Fruit fly (Drosophila melanogaster): ENCODE results near the gene CG42564.

The CG42564 gene

dm6 chr3R:6410412-6411225 lies 36.3 kb downstream of the CG42564 start (continued):
- TF ChIP-seq CG11456 (GFP tag; IDR thresholded peaks at IDR 0.05): 0 out of 3 replicates have a peak, but pooled peaks have one; percentile 66
- peak; percentile 36; the same call in 1 of the 2 replicates for TF ChIP-seq CG4404 (GFP tag; IDR thresholded peaks at IDR 0.05)
- TF ChIP-seq CG15514 (GFP tag; optimal IDR thresholded peaks at IDR 0.05): peak; percentile 54
- TF ChIP-seq klu (GFP tag; IDR thresholded peaks at IDR 0.05): peak; percentile 66
- TF ChIP-seq CG11093 (GFP tag; IDR thresholded peaks at IDR 0.05): peak; percentile 74; the same call in 2 of the 3 replicates
- TF ChIP-seq Dll (GFP tag; IDR thresholded peaks at IDR 0.05; ENCODE audit: partially characterized antibody): 0 out of 4 replicates have a peak, but pooled peaks have one; percentile 37
- peak; percentile 93 for TF ChIP-seq Meics (GFP tag; optimal IDR thresholded peaks at IDR 0.05)
- TF ChIP-seq pb (GFP tag; optimal IDR thresholded peaks at IDR 0.05): peak; percentile 76
- TF ChIP-seq CG13287 (GFP tag; IDR thresholded peaks at IDR 0.05; ENCODE audit: partially characterized antibody): peak; percentile 16; the same call in 1 of the 2 replicates
- TF ChIP-seq NC2α (GFP tag; optimal IDR thresholded peaks at IDR 0.05): peak; percentile 9
- TF ChIP-seq CG11085 (GFP tag; IDR thresholded peaks at IDR 0.05): 0 out of 2 replicates have a peak, but pooled peaks have one; percentile 36
- no peak for TF ChIP-seq stwl (tag; optimal IDR thresholded peaks at IDR 0.05)
- peak; percentile 89 for TF ChIP-seq az2 (GFP tag; optimal IDR thresholded peaks at IDR 0.05)
- TF ChIP-seq gcm2 (GFP tag; optimal IDR thresholded peaks at IDR 0.05): peak; percentile 65
- TF ChIP-seq tap (tag; optimal IDR thresholded peaks at IDR 0.05): peak; percentile 86
- TF ChIP-seq lilli (GFP tag; optimal IDR thresholded peaks at IDR 0.05): peak; percentile 90
- no peak for TF ChIP-seq CG34224 (GFP tag; IDR thresholded peaks at IDR 0.05; ENCODE audit: partially characterized antibody)
- peak; percentile 63 for TF ChIP-seq Atf6 (GFP tag; IDR thresholded peaks at IDR 0.05)
- peak; percentile 87 for TF ChIP-seq CG13624 (GFP tag; optimal IDR thresholded peaks at IDR 0.05)
- TF ChIP-seq CG2116 (GFP tag; optimal IDR thresholded peaks at IDR 0.05): peak; percentile 56
- TF ChIP-seq h (optimal IDR thresholded peaks at IDR 0.05): no peak
- peak; percentile 83 for TF ChIP-seq CG10267 (tag; optimal IDR thresholded peaks at IDR 0.05)
- peak; percentile 74 for TF ChIP-seq Side (GFP tag; optimal IDR thresholded peaks at IDR 0.05)
- TF ChIP-seq Gsc (GFP tag; IDR thresholded peaks at IDR 0.05): no peak
- no peak for TF ChIP-seq HLH4C (GFP tag; IDR thresholded peaks at IDR 0.05; ENCODE audit: partially characterized antibody)
- TF ChIP-seq eve (GFP tag; optimal IDR thresholded peaks at IDR 0.05): peak in 1 of 2 experiments; percentile 98
- TF ChIP-seq CG7372 (GFP tag; IDR thresholded peaks at IDR 0.05): peak; percentile 56
- TF ChIP-seq Six4 (GFP tag; optimal IDR thresholded peaks at IDR 0.05): peak; percentile 81
- TF ChIP-seq HLH54F (GFP tag; optimal IDR thresholded peaks at IDR 0.05): peak; percentile 81
- TF ChIP-seq maf-S (GFP tag; optimal IDR thresholded peaks at IDR 0.05): peak; percentile 81
- TF ChIP-seq grau (tag; optimal IDR thresholded peaks at IDR 0.05): peak; percentile 91
- peak; percentile 53 for TF ChIP-seq Atf3 (GFP tag; optimal IDR thresholded peaks at IDR 0.05)
- no peak for TF ChIP-seq CG3407 (GFP tag; optimal IDR thresholded peaks at IDR 0.05)
- TF ChIP-seq MTF-1 (GFP tag; optimal IDR thresholded peaks at IDR 0.05; ENCODE audit: borderline replicate concordance): no peak
- TF ChIP-seq otp (GFP tag; IDR thresholded peaks at IDR 0.05): 0 out of 3 replicates have a peak, but pooled peaks have one; percentile 4
- 0 out of 3 replicates have a peak, but pooled peaks have one; percentile 48 for TF ChIP-seq CG2199 (GFP tag; IDR thresholded peaks at IDR 0.05)
- TF ChIP-seq Sry-β (GFP tag; optimal IDR thresholded peaks at IDR 0.05): peak; percentile 51
- peak in 1 of 2 experiments; percentile 10 for TF ChIP-seq tll (GFP tag; optimal IDR thresholded peaks at IDR 0.05)
- peak; percentile 30 for TF ChIP-seq Drgx (GFP tag; IDR thresholded peaks at IDR 0.05)
- TF ChIP-seq CG31388 (GFP tag; optimal IDR thresholded peaks at IDR 0.05): peak; percentile 72
- peak; percentile 37 for TF ChIP-seq ftz-f1 (GFP tag; optimal IDR thresholded peaks at IDR 0.05)
- TF ChIP-seq CG12769 (tag; optimal IDR thresholded peaks at IDR 0.05): peak; percentile 73
- peak; percentile 45 for TF ChIP-seq CG12942 (GFP tag; optimal IDR thresholded peaks at IDR 0.05)
- TF ChIP-seq CG12299 (tag; optimal IDR thresholded peaks at IDR 0.05): peak; percentile 72
- TF ChIP-seq lmd (GFP tag; IDR thresholded peaks at IDR 0.05): peak; percentile 80
- TF ChIP-seq sqz (GFP tag; optimal IDR thresholded peaks at IDR 0.05): peak; percentile 77
- peak; percentile 88 for TF ChIP-seq chn (GFP tag; optimal IDR thresholded peaks at IDR 0.05)
- TF ChIP-seq CG1602 (GFP tag; optimal IDR thresholded peaks at IDR 0.05): peak; percentile 82
- peak; percentile 63 for TF ChIP-seq vvl (GFP tag; IDR thresholded peaks at IDR 0.05)

All from whole organism, embryonic.